Worm (Caenorhabditis elegans) whole organism, L2 larva: ENCODE results near the gene H06A10.1.

Source experiments
- alr-1 ChIP-seq: fragments of 150-350 bp; optimal IDR thresholded peaks from 2 replicates; lab custom pipeline; 2014; ENCODE audit warnings: missing biosample characterization, missing genetic modification characterization
- ceh-16 ChIP-seq: fragments of 150-350 bp; optimal IDR thresholded peaks from 2 replicates; lab custom pipeline; 2014; ENCODE audit warnings: missing biosample characterization, missing genetic modification characterization
- lin-11 ChIP-seq: fragments of 150-350 bp; sonication (generic microtip); optimal IDR thresholded peaks from 2 replicates; lab custom pipeline; 2014; ENCODE audit warnings: missing biosample characterization, missing genetic modification characterization, inconsistent platforms, mixed read lengths
- lsy-2 ChIP-seq, 2 experiments: fragments of 150-350 bp in 1 of 2; sonication (generic microtip) in 1 of 2; optimal IDR thresholded peaks; 2 replicates each; lab custom pipeline; 2014 to 2017; ENCODE audit warnings: missing biosample characterization in 2 of 2, missing genetic modification characterization in 2 of 2
- ztf-4 ChIP-seq: fragments of 150-350 bp; optimal IDR thresholded peaks from 2 replicates; lab custom pipeline; 2014; ENCODE audit warnings: missing biosample characterization, missing genetic modification characterization

DNA sequence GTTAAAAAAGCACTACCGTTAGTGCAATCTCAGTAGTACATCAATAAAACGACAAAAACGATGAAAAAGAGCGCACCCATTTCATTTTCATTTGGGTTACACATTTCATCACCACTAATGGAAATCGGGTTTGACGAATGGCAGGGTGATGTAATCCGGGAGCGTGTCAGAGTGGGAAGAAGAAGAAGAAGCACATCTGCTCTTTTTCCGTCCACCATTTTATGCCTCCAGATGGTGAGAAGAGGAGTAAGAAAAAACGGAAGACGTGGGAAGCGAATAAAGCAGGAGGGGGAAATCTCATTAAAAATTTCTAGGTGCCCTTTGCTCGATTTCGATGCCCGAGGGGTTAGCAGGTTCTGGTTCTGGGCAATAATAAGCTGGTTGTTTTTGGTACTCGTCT is 1.3 kb upstream of the H06A10.1 start:
- TF ChIP-seq ceh-16 (no peak), lsy-2 (tag; optimal IDR thresholded peaks at IDR 0.05; lab: Kevin White, UChicago) (no peak), lin-11 (tag; lab: Kevin White, UChicago) (no peak), alr-1 (no peak), ztf-4 (tag; lab: Kevin White, UChicago) (no peak)
